Fruit fly (Drosophila melanogaster) Kc167 (cell line): ENCODE results near the gene CG18558.

ENCODE experiments used
- Myc ChIP-seq: fragments of >200 bp; optimal IDR thresholded peaks from 2 replicates; lab custom pipeline; 2017; ENCODE audit warnings: missing external identifiers
- Sin3A ChIP-seq: fragments of >200 bp; optimal IDR thresholded peaks from 2 replicates; lab custom pipeline; 2018; ENCODE audit warnings: missing external identifiers
- h ChIP-seq: fragments of >200 bp; optimal IDR thresholded peaks from 3 replicates; lab custom pipeline; 2018; ENCODE audit warnings: missing external identifiers
- insv ChIP-seq: fragments of >200 bp; optimal IDR thresholded peaks from 3 replicates; lab custom pipeline; 2018; ENCODE audit warnings: missing external identifiers
- psq ChIP-seq: fragments of >200 bp; optimal IDR thresholded peaks from 2 replicates; lab custom pipeline; 2017; ENCODE audit warnings: missing external identifiers
- ttk ChIP-seq: sonication (Bioruptor generic); optimal IDR thresholded peaks from 2 replicates; lab custom pipeline; 2017; ENCODE audit warnings: missing external identifiers

The CG18558 gene

dm6 chr2L:2882968-2883702 is 38.8 kb upstream of the CG18558 start:
- TF ChIP-seq Sin3A (lab: Kevin White, UChicago) = no peak
- TF ChIP-seq insv (lab: Kevin White, UChicago) = no peak
- no peak for TF ChIP-seq ttk (lab: Kevin White, UChicago)
- TF ChIP-seq psq (lab: Kevin White, UChicago) = no peak
- TF ChIP-seq Myc (lab: Kevin White, UChicago) = no peak
- no peak for TF ChIP-seq h (lab: Kevin White, UChicago)

dm6 chr2L:2878859-2879258 is 34.5 kb upstream of the CG18558 start, which contains the start of gene RabGGTb:
Gene RabGGTb, plus strand, starts transcription at chr2L:2879112.
- TF ChIP-seq Myc (lab: Kevin White, UChicago) = no peak
- TF ChIP-seq insv (lab: Kevin White, UChicago) = no peak
- no peak for TF ChIP-seq ttk (lab: Kevin White, UChicago)
- TF ChIP-seq Sin3A (lab: Kevin White, UChicago) = no peak
- TF ChIP-seq psq (lab: Kevin White, UChicago) = no peak
- no peak for TF ChIP-seq h (lab: Kevin White, UChicago)

DNA sequence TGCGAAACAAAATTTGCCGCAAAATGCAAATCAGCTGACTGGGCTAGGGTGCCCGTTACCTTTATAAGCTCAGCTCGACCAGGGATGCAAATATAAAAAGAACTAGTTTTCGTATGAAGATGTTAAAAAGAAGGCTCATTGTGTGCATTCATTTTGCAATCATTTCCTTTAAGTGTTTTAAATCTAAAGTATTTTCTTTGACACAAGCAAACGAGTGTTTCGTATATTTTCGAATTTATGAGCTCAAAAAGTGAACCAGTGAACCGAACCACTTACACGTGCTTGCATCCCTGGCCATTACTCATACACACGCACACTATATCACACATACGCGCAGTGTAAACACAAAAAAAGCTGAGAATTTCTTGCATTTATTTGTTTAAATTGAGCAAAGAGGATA is 33.9 kb upstream of the CG18558 start, which contains the start of the genes Prx6a and Sbat:
Gene Prx6a (minus strand): TSS at position 45 of the 400 bp plus-strand sequence.
Gene Sbat (plus strand): TSS at position 157 of the 400 bp plus-strand sequence.
- no peak for TF ChIP-seq Myc (lab: Kevin White, UChicago)
- no peak for TF ChIP-seq h (lab: Kevin White, UChicago)
- no peak for TF ChIP-seq insv (lab: Kevin White, UChicago)
- no peak for TF ChIP-seq ttk (lab: Kevin White, UChicago)
- TF ChIP-seq Sin3A (lab: Kevin White, UChicago) = no peak
- TF ChIP-seq psq (lab: Kevin White, UChicago) = no peak

DNA sequence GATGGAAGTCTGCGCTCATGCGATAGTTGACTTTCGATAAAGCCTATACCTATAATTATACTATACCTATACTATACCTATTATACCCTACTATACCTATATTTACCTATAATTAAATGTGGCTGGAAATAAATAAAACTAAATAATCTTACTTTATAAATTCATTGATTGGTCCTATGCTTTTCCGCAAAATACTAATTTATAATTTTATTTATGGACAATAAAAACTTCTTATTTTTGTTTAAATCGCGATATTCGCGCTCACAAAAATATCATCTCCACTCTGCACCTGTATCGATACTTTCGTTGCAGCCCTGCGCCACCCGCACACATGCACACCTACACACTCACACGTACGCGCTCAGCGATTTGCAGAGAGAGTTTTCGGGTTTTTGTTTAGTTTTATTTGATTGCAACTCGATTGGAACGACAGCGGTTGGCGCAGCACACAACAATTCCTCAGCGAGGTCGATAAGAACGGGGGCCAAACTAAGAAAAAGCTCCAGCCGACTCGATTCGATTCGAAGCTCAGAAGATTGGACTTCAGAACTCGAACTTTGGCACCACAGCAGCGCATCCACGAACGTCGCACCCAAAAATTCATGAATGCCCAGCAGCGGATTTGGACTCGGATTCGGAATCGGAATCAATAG is 30.4 kb upstream of the CG18558 start, which contains the start of gene CG8814:
Gene CG8814 (plus strand): TSS at position 349 of the 653 bp plus-strand sequence.
- TF ChIP-seq Myc (lab: Kevin White, UChicago) = no peak
- no peak for TF ChIP-seq ttk (lab: Kevin White, UChicago)
- TF ChIP-seq h (lab: Kevin White, UChicago) = no peak

- TF ChIP-seq Sin3A (lab: Kevin White, UChicago) = no peak
- no peak for TF ChIP-seq insv (lab: Kevin White, UChicago)
- no peak for TF ChIP-seq ttk (lab: Kevin White, UChicago)
- no peak for TF ChIP-seq psq (lab: Kevin White, UChicago)
- no peak for TF ChIP-seq h (lab: Kevin White, UChicago)
- TF ChIP-seq Myc (lab: Kevin White, UChicago) = no peak
These were observed 29.9 kb upstream of the CG18558 start, which contains the start of gene Ifrd1 for dm6 chr2L:2874185-2874541. Gene Ifrd1, minus strand, starts transcription at chr2L:2874489.

DNA sequence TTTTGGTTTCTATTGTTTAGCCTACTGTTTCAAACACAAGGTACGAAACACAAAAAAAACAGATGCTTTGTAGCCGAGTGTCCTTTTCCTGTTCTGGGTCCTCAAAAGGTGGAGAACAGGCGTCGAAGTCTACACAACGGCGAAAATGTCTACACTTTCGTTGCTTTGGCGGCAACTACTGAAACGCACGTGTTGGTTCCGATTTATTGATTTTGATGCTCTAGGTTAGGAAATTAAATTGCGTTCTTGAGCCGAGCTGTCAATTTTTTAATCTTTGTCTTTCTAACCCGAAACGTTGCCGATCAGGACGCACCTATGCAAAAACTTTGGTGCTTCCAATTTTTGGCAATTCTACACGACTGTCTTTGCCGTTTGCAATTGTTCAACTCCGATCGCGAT is 29.4 kb upstream of the CG18558 start:
- no peak for TF ChIP-seq ttk (lab: Kevin White, UChicago)

- TF ChIP-seq Myc (lab: Kevin White, UChicago) (no peak), psq (lab: Kevin White, UChicago) (no peak), Sin3A (lab: Kevin White, UChicago) (no peak), h (lab: Kevin White, UChicago) (no peak), insv (lab: Kevin White, UChicago) (no peak), ttk (lab: Kevin White, UChicago) (no peak)
These were observed 28.8 kb upstream of the CG18558 start for dm6 chr2L:2872968-2873728.

- TF ChIP-seq insv (lab: Kevin White, UChicago) (no peak), Myc (lab: Kevin White, UChicago) (no peak), psq (lab: Kevin White, UChicago) (no peak), ttk (lab: Kevin White, UChicago) (no peak), Sin3A (lab: Kevin White, UChicago) (no peak), h (lab: Kevin White, UChicago) (no peak)
These were observed 28.1 kb upstream of the CG18558 start for dm6 chr2L:2872309-2872932.

DNA sequence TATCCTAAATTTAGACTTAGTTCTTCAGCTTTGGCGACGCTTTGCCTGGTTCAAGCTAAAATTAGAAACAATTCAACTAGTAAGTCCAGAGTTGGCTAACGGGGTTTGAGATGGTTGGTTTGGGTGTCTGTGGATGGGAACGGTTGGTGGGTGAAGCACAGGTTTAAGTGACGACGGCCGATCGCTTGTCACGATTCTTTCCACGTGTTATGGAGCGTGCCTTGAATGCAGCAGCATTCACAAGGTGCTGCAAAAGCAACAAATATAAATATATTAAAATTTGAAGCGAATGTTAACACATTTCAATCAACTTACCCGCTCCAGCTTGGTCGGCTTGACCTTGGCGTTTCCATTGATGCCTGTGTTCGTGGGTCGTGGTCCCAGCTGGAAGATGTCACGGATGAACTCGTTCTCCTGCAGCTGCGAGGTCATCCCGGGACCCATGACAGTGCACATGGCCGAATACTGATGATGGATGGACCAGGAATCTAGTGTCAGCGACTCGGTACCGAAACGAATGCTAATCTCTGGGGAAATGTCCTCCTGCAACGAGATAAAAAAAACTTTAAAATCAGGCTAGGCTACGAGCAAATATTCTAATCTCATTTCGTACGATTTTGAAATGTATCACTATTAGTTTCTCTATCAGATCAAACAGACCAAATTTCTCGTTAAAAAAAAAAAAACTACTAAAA is 24.8 kb upstream of the CG18558 start, which contains the start of gene CG8813:
Gene CG8813 (plus strand): TSS at position 645 of the 695 bp plus-strand sequence.
- TF ChIP-seq psq (lab: Kevin White, UChicago) (no peak), insv (lab: Kevin White, UChicago) (no peak), Myc (lab: Kevin White, UChicago) (no peak), ttk (lab: Kevin White, UChicago) (no peak), Sin3A (lab: Kevin White, UChicago) (no peak), h (lab: Kevin White, UChicago) (no peak)
